1 worm cellular context compared by ENCODE assay signal in genomic region chrII:7277925-7278324, ce11.
TF ChIP-seq lines count a peak whose summit lies in the region.

No protein-coding gene starts in this region.

TF ChIP-seq in whole organism, L2 larva, 48 proteins besides CTCF, POLR2A, EP300 and RAD21 (continued from another document):
- TF ChIP-seq aly-2 (tag; optimal IDR thresholded peaks at IDR 0.05; lab: Kevin White, UChicago) (no peak), lin-11 (tag; optimal IDR thresholded peaks at IDR 0.05; lab: Kevin White, UChicago) (no peak), snpc-4 (tag; optimal IDR thresholded peaks at IDR 0.05; lab: Kevin White, UChicago) (no peak), zag-1 (tag; optimal IDR thresholded peaks at IDR 0.05; lab: Kevin White, UChicago) (no peak), lin-39 (tag; optimal IDR thresholded peaks at IDR 0.05; lab: Kevin White, UChicago) (no peak)
